Worm (Caenorhabditis elegans): ENCODE measurements around the gene clec-174.
"Not testable (repeated sequence)": the region's sequence is repeated elsewhere in the genome, so short reads cannot be mapped to it uniquely, and the experiment has no call there.

The clec-174 gene

ce11 chrIV:3919506-3919905, 22.0 kb downstream of the clec-174 start, which contains the start of gene srz-19:
TSS of gene srz-19 (plus strand) at chrIV:3919806.
- TF ChIP-seq med-1 (GFP tag; optimal IDR thresholded peaks at IDR 0.05; ENCODE audit: insufficient read depth) (no peak), flt-1 (GFP tag; IDR thresholded peaks at IDR 0.05) (no peak), T22C8.4 (GFP tag; IDR thresholded peaks at IDR 0.05) (no peak)

- no peak for TF ChIP-seq tab-1 (GFP tag; IDR thresholded peaks at IDR 0.05)
- no peak for TF ChIP-seq flt-1 (GFP tag; IDR thresholded peaks at IDR 0.05)
- no peak for TF ChIP-seq klf-2 (GFP tag; conservative IDR thresholded peaks at IDR 0.05)
- TF ChIP-seq med-1 (GFP tag; optimal IDR thresholded peaks at IDR 0.05; ENCODE audit: insufficient read depth), result no peak
- TF ChIP-seq cog-1 (tag; optimal IDR thresholded peaks at IDR 0.05), result no peak
- no peak for TF ChIP-seq T22C8.4 (GFP tag; IDR thresholded peaks at IDR 0.05)
Measured at ce11 chrIV:3918160-3918559, 23.3 kb downstream of the clec-174 start, which contains the start of gene F56D6.23. TSS of gene F56D6.23 (plus strand) at chrIV:3918460.

ce11 chrIV:3917405-3917804, 24.1 kb downstream of the clec-174 start, which contains the start of gene F56D6.14:
TSS of gene F56D6.14 (plus strand) at chrIV:3917705.
- no peak for TF ChIP-seq ztf-23 (GFP tag; IDR thresholded peaks at IDR 0.05)
- TF ChIP-seq T22C8.4 (GFP tag; IDR thresholded peaks at IDR 0.05), result no peak
- TF ChIP-seq cog-1 (tag; optimal IDR thresholded peaks at IDR 0.05), result no peak
- no peak for TF ChIP-seq ztf-29 (GFP tag; IDR thresholded peaks at IDR 0.05)
- TF ChIP-seq flt-1 (GFP tag; IDR thresholded peaks at IDR 0.05), result no peak
- TF ChIP-seq med-1 (GFP tag; optimal IDR thresholded peaks at IDR 0.05; ENCODE audit: insufficient read depth), result no peak
- no peak for TF ChIP-seq tab-1 (GFP tag; IDR thresholded peaks at IDR 0.05)
- no peak for TF ChIP-seq ref-1 (GFP tag; conservative IDR thresholded peaks at IDR 0.05)
- TF ChIP-seq klf-2 (GFP tag; conservative IDR thresholded peaks at IDR 0.05), result no peak

ce11 chrIV:3915296-3915695, 26.2 kb downstream of the clec-174 start, which contains the start of gene srz-20:
TSS of gene srz-20 (plus strand) at chrIV:3915596.
- TF ChIP-seq tab-1 (GFP tag; IDR thresholded peaks at IDR 0.05) (no peak), ztf-29 (GFP tag; IDR thresholded peaks at IDR 0.05) (no peak), klf-2 (GFP tag; conservative IDR thresholded peaks at IDR 0.05) (no peak), ref-1 (GFP tag; conservative IDR thresholded peaks at IDR 0.05) (no peak), ztf-23 (GFP tag; IDR thresholded peaks at IDR 0.05) (no peak), flt-1 (GFP tag; IDR thresholded peaks at IDR 0.05) (no peak), T22C8.4 (GFP tag; IDR thresholded peaks at IDR 0.05) (no peak), cog-1 (tag; optimal IDR thresholded peaks at IDR 0.05) (no peak), med-1 (GFP tag; optimal IDR thresholded peaks at IDR 0.05; ENCODE audit: insufficient read depth) (no peak)

ce11 chrIV:3914462-3914861, 27.0 kb downstream of the clec-174 start, which contains the start of gene F56D6.19:
TSS of gene F56D6.19 (plus strand) at chrIV:3914762.
- TF ChIP-seq cog-1 (tag; optimal IDR thresholded peaks at IDR 0.05), result no peak
- TF ChIP-seq ztf-29 (GFP tag; IDR thresholded peaks at IDR 0.05), result no peak
- no peak for TF ChIP-seq med-1 (GFP tag; optimal IDR thresholded peaks at IDR 0.05; ENCODE audit: insufficient read depth)
- no peak for TF ChIP-seq T22C8.4 (GFP tag; IDR thresholded peaks at IDR 0.05)
- no peak for TF ChIP-seq klf-2 (GFP tag; conservative IDR thresholded peaks at IDR 0.05)
- TF ChIP-seq tab-1 (GFP tag; IDR thresholded peaks at IDR 0.05), result no peak
- no peak for TF ChIP-seq ref-1 (GFP tag; conservative IDR thresholded peaks at IDR 0.05)
- TF ChIP-seq ztf-23 (GFP tag; IDR thresholded peaks at IDR 0.05), result no peak
- TF ChIP-seq flt-1 (GFP tag; IDR thresholded peaks at IDR 0.05), result no peak

- no peak for TF ChIP-seq T22C8.4 (GFP tag; IDR thresholded peaks at IDR 0.05)
- TF ChIP-seq ref-1 (GFP tag; conservative IDR thresholded peaks at IDR 0.05), result no peak
- no peak for TF ChIP-seq flt-1 (GFP tag; IDR thresholded peaks at IDR 0.05)
- TF ChIP-seq cog-1 (tag; optimal IDR thresholded peaks at IDR 0.05), result no peak
- no peak for TF ChIP-seq med-1 (GFP tag; optimal IDR thresholded peaks at IDR 0.05; ENCODE audit: insufficient read depth)
- TF ChIP-seq ztf-29 (GFP tag; IDR thresholded peaks at IDR 0.05), result no peak
- no peak for TF ChIP-seq klf-2 (GFP tag; conservative IDR thresholded peaks at IDR 0.05)
- no peak for TF ChIP-seq ztf-23 (GFP tag; IDR thresholded peaks at IDR 0.05)
- TF ChIP-seq tab-1 (GFP tag; IDR thresholded peaks at IDR 0.05), result no peak
Measured at ce11 chrIV:3912598-3912997, 28.9 kb downstream of the clec-174 start, which contains the start of gene F56D6.20. TSS of gene F56D6.20 (plus strand) at chrIV:3912898.

ce11 chrIV:3911848-3912247, 29.7 kb downstream of the clec-174 start, which contains the start of gene F56D6.18:
TSS of gene F56D6.18 (minus strand) at chrIV:3911948.
- not testable (repeated sequence) for TF ChIP-seq med-1 (GFP tag; optimal IDR thresholded peaks at IDR 0.05; ENCODE audit: insufficient read depth); cog-1 (tag; optimal IDR thresholded peaks at IDR 0.05); ztf-29 (GFP tag; IDR thresholded peaks at IDR 0.05)

- TF ChIP-seq cog-1 (tag; optimal IDR thresholded peaks at IDR 0.05) (no peak), ztf-23 (GFP tag; IDR thresholded peaks at IDR 0.05) (no peak), T22C8.4 (GFP tag; IDR thresholded peaks at IDR 0.05) (no peak), ref-1 (GFP tag; conservative IDR thresholded peaks at IDR 0.05) (no peak), med-1 (GFP tag; optimal IDR thresholded peaks at IDR 0.05; ENCODE audit: insufficient read depth) (no peak), klf-2 (GFP tag; conservative IDR thresholded peaks at IDR 0.05) (no peak), ztf-29 (GFP tag; IDR thresholded peaks at IDR 0.05) (no peak), flt-1 (GFP tag; IDR thresholded peaks at IDR 0.05) (no peak), tab-1 (GFP tag; IDR thresholded peaks at IDR 0.05) (no peak)
Measured at ce11 chrIV:3909114-3909513, 32.4 kb downstream of the clec-174 start, which contains the start of gene F56D6.13. TSS of gene F56D6.13 (plus strand) at chrIV:3909414.

- TF ChIP-seq flt-1 (GFP tag; IDR thresholded peaks at IDR 0.05) (no peak), klf-2 (GFP tag; conservative IDR thresholded peaks at IDR 0.05) (no peak), T22C8.4 (GFP tag; IDR thresholded peaks at IDR 0.05) (no peak), cog-1 (tag; optimal IDR thresholded peaks at IDR 0.05) (no peak), ztf-23 (GFP tag; IDR thresholded peaks at IDR 0.05) (no peak), ref-1 (GFP tag; conservative IDR thresholded peaks at IDR 0.05) (no peak), ztf-29 (GFP tag; IDR thresholded peaks at IDR 0.05) (no peak), tab-1 (GFP tag; IDR thresholded peaks at IDR 0.05) (no peak), med-1 (GFP tag; optimal IDR thresholded peaks at IDR 0.05; ENCODE audit: insufficient read depth) (no peak)
Measured at ce11 chrIV:3907506-3908188, 33.9 kb downstream of the clec-174 start, which contains the start of the genes F56D6.22 and F56D6.12. TSS of gene F56D6.22 (minus strand) at chrIV:3907606. TSS of gene F56D6.12 (plus strand) at chrIV:3908138.
